Fruit fly (Drosophila melanogaster) whole organism, adult: ENCODE results near the gene Cks85A.

ENCODE experiments used
- CG12768 ChIP-seq: fragments of 200-800 bp; sonication (Bioruptor generic); optimal IDR thresholded peaks from 2 replicates; lab custom pipeline; 2017; ENCODE audit warnings: missing biosample characterization, missing genetic modification characterization, mild to moderate bottlenecking, moderate library complexity, missing genetic modification reagents
- CG33017 ChIP-seq: fragments of 200-800 bp; sonication (Bioruptor generic); optimal IDR thresholded peaks from 2 replicates; lab custom pipeline; 2018; ENCODE audit warnings: missing biosample characterization, mild to moderate bottlenecking, missing genetic modification characterization, moderate library complexity
- CG7045 ChIP-seq: fragments of 200-800 bp; sonication (Bioruptor generic); optimal IDR thresholded peaks from 2 replicates; lab custom pipeline; 2017; ENCODE audit warnings: missing biosample characterization, mild to moderate bottlenecking, missing genetic modification characterization
- Clk ChIP-seq: fragments of 200-800 bp; sonication (Bioruptor generic); optimal IDR thresholded peaks from 2 replicates; lab custom pipeline; 2017; ENCODE audit warnings: missing biosample characterization, missing genetic modification characterization
- Crg-1 ChIP-seq: fragments of 200-800 bp; sonication (Bioruptor generic); optimal IDR thresholded peaks from 2 replicates; lab custom pipeline; 2016; ENCODE audit warnings: missing biosample characterization, missing genetic modification characterization
- cnc ChIP-seq, 2 experiments: fragments of >200 bp; optimal IDR thresholded peaks; 2 replicates each; lab custom pipeline; 2017
- pad ChIP-seq: fragments of 200-800 bp; sonication (Bioruptor generic); optimal IDR thresholded peaks from 3 replicates; lab custom pipeline; 2017; ENCODE audit warnings: missing biosample characterization, missing genetic modification characterization, mild to moderate bottlenecking, moderate library complexity, missing genetic modification reagents
- tj ChIP-seq: fragments of 200-800 bp; sonication (Bioruptor generic); optimal IDR thresholded peaks from 3 replicates; lab custom pipeline; 2017; ENCODE audit warnings: missing biosample characterization, mild to moderate bottlenecking, missing genetic modification characterization, moderate library complexity
- toe ChIP-seq: fragments of 200-800 bp; sonication (Bioruptor generic); optimal IDR thresholded peaks from 2 replicates; lab custom pipeline; 2016; ENCODE audit warnings: missing biosample characterization, missing genetic modification characterization

DNA sequence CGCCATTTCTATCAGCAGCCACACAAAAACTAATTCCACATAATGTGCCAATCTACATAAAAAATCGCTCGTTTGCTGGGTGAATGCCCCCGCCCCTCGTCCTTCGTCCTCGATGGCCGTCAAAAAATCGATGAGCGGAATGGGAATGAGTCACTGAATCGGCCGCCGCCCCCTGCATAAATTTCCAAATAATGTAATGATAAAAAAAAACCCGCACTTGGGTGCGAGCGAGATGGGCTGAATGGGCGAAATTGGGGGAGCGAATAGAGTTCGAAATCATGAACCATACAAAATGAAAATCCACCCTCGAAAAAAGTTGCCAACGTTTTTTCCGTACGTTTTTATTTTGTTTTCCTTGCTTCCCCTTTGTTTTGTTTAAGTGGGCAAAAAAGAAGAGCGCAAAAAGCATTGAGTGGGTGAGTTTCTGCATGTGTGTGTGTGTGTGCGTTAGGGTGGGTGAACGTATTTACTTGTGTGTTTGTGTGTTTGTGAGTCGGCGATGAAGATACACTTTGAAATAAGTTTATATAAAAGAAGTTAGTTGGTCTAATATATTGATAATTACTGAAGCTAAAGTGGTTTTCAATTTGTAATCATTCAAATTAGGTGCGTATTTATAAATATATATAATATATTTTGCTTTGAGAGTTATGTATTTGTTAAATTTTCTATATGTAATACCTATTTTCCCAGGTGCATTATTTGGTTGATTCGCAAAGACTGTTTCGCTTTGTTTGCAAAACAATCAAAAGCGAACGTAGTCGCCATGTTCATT, 12.7 kb downstream of the Cks85A start:
- TF ChIP-seq Clk (GFP tag; lab: Kevin White, UChicago) (no peak), CG7045 (GFP tag; lab: Kevin White, UChicago) (no peak), tj (GFP tag; lab: Kevin White, UChicago) (no peak), toe (GFP tag; lab: Kevin White, UChicago) (no peak), CG33017 (tag; lab: Kevin White, UChicago) (no peak), CG12768 (GFP tag; lab: Kevin White, UChicago) (no peak), Crg-1 (GFP tag; lab: Kevin White, UChicago) (no peak), cnc (optimal IDR thresholded peaks at IDR 0.05; lab: Kevin White, UChicago) (no peak), pad (GFP tag; lab: Kevin White, UChicago) (no peak)
